Fruit fly (Drosophila melanogaster): ENCODE measurements around the gene ppk22.

Gene ppk22

DNA sequence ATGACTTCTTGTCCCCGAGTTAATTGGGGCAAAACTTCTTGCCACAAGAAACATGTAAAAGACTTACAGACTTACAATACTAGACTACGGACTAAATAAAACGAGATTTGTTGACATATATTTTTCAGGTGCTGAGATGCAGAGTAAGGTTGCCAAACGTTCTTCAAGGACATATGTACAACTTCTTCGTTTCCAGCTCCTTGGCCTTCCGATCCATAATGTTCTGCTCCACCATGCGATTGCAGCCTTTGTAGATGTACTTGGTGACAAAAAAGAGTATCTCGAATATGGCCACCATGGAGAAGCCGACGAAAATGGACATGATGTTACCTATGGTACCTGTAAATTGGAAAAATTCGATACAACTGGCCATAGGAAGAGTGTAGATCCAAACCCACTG is 2.1 kb downstream of the ppk22 start, which contains the start of gene CAH4:
TSS of gene CAH4 (minus strand) at position 101 of the 400 bp plus-strand sequence.
- TF ChIP-seq Myc (optimal IDR thresholded peaks at IDR 0.05) = no peak
- TF ChIP-seq insv (optimal IDR thresholded peaks at IDR 0.05) = no peak
- no peak for TF ChIP-seq Sin3A (optimal IDR thresholded peaks at IDR 0.05)
- no peak for TF ChIP-seq ttk (optimal IDR thresholded peaks at IDR 0.05)
- TF ChIP-seq h (optimal IDR thresholded peaks at IDR 0.05) = no peak
- TF ChIP-seq psq (optimal IDR thresholded peaks at IDR 0.05) = no peak

DNA sequence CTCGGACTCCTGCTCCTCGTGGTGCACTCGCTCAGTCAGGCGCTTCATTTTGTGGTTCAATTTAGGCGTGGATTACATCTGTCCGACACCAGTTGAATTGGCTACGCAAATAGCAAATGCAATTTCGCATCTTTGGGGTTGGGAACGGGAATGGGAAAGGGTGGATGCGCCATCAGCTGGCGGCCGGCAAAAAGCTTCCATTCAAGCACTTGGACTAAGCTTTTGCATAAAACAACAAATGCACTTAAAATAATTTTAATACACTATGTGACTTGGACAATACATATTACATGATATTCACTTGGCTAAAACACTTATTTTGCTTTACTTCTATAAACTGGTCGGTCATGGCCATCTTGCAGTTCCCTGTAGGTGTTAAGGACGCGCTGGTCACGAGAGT is 3.5 kb downstream of the ppk22 start, which contains the start of gene HDAC11:
TSS of gene HDAC11 (minus strand) at position 101 of the 400 bp plus-strand sequence.
- TF ChIP-seq psq (optimal IDR thresholded peaks at IDR 0.05) (no peak), insv (optimal IDR thresholded peaks at IDR 0.05) (no peak), h (optimal IDR thresholded peaks at IDR 0.05) (no peak), Sin3A (optimal IDR thresholded peaks at IDR 0.05) (no peak), ttk (optimal IDR thresholded peaks at IDR 0.05) (no peak), Myc (optimal IDR thresholded peaks at IDR 0.05) (no peak)

DNA sequence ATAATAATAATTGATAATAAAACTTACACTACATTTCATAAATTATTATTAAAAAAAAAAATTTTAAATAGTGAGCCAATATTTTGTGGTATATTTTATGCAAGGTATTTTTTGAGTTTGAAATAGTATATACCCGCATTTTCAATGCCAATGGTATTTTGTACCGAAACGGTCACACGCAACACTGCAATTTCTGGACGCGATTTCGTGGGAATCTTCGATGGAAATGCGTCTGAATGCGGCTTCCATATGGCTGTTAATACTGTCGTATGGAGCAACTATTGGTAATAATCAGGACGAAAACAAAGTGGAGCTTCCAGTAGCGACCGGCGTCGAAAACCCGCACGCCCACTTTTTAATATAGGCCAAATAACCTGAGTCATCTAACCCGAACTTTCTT is 8.2 kb downstream of the ppk22 start, which contains the start of gene Nct:
TSS of gene Nct (plus strand) at position 173 of the 400 bp plus-strand sequence.
- TF ChIP-seq Sin3A (optimal IDR thresholded peaks at IDR 0.05) (no peak), Myc (optimal IDR thresholded peaks at IDR 0.05) (no peak), h (optimal IDR thresholded peaks at IDR 0.05) (no peak), insv (optimal IDR thresholded peaks at IDR 0.05) (no peak), psq (optimal IDR thresholded peaks at IDR 0.05) (no peak), ttk (optimal IDR thresholded peaks at IDR 0.05) (no peak)

DNA sequence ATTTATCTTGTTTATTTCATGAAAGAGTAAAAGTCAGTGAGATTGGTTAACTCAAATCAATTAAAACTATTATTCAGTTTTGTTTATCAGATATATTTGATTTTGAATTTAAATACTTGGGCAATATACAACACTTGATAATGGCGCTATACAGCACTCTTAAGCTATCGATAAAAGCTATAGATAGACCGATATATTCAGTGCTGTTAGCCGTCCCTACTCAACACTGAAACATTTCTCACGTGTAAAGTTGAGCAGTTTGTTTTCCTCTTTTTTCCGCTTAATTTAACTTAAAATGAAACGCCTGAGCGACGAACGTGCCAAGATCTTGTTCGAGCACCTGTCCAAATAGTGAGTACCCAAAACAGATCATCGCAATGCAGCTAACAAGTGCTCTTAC is 9.2 kb downstream of the ppk22 start, which contains the start of gene CG7006:
TSS of gene CG7006 (plus strand) at position 208 of the 400 bp plus-strand sequence.
- TF ChIP-seq ttk (optimal IDR thresholded peaks at IDR 0.05) (no peak), insv (optimal IDR thresholded peaks at IDR 0.05) (no peak), Myc (optimal IDR thresholded peaks at IDR 0.05) (no peak)

DNA sequence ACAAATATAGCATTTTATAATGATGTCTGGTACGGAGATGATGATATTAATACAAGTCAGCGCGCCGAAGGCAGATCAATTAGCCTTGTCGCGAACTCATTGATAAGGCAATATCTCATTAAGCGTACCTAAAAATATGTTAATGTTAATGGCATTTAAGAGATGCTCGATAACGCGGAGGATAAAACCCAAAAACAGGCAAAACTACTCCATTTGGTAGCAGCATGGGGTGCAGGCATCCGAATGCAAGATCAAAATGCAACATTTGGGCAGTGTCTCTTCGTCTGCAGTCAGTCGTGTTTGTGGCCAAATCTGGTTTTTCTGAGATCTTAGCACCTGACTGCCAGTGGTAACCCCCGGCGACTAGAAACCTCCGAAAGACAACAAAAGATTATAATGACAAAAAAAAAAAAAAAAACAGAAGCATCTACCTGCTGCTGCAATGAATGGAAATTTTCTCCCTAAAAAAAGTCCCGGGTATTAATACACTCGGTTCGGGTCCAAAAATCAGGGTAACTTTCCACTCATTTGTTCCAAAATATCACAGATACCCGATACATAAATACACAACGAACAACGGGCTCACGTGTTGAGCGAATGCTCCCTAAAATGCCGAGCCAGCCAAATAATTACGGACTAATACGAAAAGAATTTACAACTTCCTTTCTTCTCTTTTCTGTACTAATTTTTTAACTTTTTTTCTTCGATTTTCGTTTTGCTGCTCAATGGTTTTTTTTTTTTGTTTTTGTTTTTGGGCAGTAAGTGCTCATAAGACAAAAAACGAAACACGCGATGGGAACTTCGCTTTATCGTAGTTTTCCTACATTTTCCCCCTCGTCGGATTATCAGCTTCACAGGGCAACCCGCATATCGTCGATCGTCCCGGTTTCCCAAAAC is 13.4 kb downstream of the ppk22 start:
- TF ChIP-seq Myc (optimal IDR thresholded peaks at IDR 0.05) = no peak
- no peak for TF ChIP-seq ttk (optimal IDR thresholded peaks at IDR 0.05)
- TF ChIP-seq Sin3A (optimal IDR thresholded peaks at IDR 0.05) = no peak
- no peak for TF ChIP-seq psq (optimal IDR thresholded peaks at IDR 0.05)

DNA sequence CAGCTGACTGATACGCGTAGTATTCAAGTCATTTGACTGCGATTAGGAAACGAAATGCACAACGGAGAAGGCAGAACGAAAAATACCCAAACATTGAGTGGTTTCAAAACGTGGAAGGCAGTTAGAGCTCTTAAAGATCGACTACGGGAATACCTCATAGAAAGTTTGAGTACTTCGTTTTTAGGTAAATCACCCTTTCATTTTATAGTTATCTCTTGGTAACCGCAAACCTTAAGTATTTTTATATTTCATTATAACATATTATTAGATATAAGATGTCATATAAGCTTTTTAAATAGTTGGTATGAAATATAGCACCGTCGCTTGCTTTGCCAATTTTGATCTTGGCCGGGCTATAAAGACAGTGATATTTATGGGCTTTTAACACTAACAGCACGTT is 14.5 kb downstream of the ppk22 start:
- TF ChIP-seq Myc (optimal IDR thresholded peaks at IDR 0.05) (no peak), Sin3A (optimal IDR thresholded peaks at IDR 0.05) (no peak), psq (optimal IDR thresholded peaks at IDR 0.05) (no peak), h (optimal IDR thresholded peaks at IDR 0.05) (no peak), insv (optimal IDR thresholded peaks at IDR 0.05) (no peak), ttk (optimal IDR thresholded peaks at IDR 0.05) (no peak)

DNA sequence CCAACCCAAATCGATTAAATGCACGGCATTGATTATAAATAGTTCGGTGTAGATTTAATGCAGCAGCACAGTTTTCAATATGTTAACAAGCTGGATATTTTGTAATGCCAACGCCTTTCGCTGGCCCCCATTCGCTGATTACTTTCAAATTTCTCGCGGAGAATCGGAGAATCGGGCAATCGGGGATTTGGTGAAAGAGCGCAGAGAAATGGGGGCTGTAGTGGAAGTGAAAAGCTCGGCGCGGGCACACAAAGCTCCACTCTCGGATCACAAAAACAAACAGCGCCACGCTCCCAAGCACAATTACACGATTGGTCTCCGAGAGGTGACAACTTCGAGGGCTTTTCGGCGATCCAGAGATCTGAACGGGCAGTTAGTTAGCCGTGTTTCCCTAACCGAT is 18.0 kb downstream of the ppk22 start, which contains the start of gene Esp:
TSS of gene Esp (plus strand) at position 301 of the 400 bp plus-strand sequence.
- no peak for TF ChIP-seq Myc (optimal IDR thresholded peaks at IDR 0.05)
- no peak for TF ChIP-seq ttk (optimal IDR thresholded peaks at IDR 0.05)
- TF ChIP-seq psq (optimal IDR thresholded peaks at IDR 0.05) = no peak
- TF ChIP-seq h (optimal IDR thresholded peaks at IDR 0.05) = no peak
- no peak for TF ChIP-seq Sin3A (optimal IDR thresholded peaks at IDR 0.05)
- TF ChIP-seq insv (optimal IDR thresholded peaks at IDR 0.05) = no peak

DNA sequence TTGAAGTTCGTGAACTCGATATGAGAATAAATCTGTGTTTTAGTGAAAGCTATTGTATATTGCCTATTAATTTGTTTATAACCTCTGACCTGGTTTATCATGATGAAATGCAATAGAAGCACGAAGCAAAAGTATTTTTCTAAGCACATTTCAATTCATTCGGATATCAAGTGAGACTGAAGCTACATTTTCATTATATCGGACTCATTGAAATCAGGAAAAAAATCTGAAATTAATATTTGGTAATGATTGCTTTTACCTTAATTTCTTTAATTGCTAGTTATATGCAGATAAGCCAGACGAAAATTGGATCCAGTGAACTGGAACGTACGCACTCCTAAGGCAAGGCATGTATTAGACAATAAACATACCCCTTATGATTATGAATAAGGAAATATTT is 18.5 kb downstream of the ppk22 start, which contains the start of gene CG33658:
TSS of gene CG33658 (minus strand) at position 101 of the 400 bp plus-strand sequence.
- TF ChIP-seq psq (optimal IDR thresholded peaks at IDR 0.05) (no peak), insv (optimal IDR thresholded peaks at IDR 0.05) (no peak), Myc (optimal IDR thresholded peaks at IDR 0.05) (no peak), ttk (optimal IDR thresholded peaks at IDR 0.05) (no peak), Sin3A (optimal IDR thresholded peaks at IDR 0.05) (no peak), h (optimal IDR thresholded peaks at IDR 0.05) (no peak)

DNA sequence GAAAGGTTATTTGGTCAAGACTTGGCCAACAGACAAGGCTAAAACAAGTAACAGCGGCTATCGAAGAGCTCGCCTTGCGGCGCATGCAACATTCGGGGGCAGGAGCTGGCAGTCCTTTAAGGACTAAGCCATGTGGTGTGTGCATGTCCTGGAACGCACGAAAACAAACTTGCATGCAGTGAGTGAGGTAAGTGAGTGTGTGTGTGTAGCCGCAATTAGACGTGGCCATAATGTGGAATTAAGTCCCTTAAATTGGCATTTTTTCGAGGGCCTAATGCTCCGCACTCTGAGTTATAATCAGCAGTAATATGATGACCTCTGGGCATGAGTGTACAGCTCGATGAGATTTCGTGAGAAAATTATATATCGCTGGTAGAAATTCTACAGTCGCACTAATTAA is 25.9 kb downstream of the ppk22 start, which contains the start of gene sosie:
TSS of gene sosie (plus strand) at position 301 of the 400 bp plus-strand sequence.
- TF ChIP-seq ttk (optimal IDR thresholded peaks at IDR 0.05) (no peak), Myc (optimal IDR thresholded peaks at IDR 0.05) (no peak), Sin3A (optimal IDR thresholded peaks at IDR 0.05) (no peak), psq (optimal IDR thresholded peaks at IDR 0.05) (no peak), insv (optimal IDR thresholded peaks at IDR 0.05) (no peak), h (optimal IDR thresholded peaks at IDR 0.05) (no peak)

DNA sequence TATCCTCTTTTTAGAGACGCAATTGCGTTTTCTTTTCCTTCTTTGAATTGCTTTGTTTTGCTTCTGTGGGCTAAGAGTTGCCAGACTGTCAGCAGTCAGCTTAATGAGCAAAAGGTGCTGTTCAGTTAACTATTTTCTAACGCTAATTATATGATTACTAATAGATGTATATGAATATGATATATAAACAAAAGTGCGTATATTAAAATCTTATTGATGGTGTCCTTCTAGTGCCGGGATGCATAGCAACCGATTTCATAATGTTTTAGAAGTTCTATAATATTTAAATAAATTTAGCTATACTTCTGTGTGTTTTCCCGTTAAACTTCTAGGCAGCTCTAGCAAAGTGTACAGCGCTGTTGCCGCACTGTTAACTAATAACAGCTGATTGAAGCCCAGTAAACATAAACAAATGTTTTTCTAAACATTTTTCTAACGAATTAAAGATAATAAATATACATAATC is 29.7 kb downstream of the ppk22 start, which contains the start of the genes Kaz and CG43273:
TSS of gene Kaz (minus strand) at position 73 of the 465 bp plus-strand sequence.
TSS of gene CG43273 (plus strand) at position 415 of the 465 bp plus-strand sequence.
- TF ChIP-seq insv (optimal IDR thresholded peaks at IDR 0.05) = no peak
- TF ChIP-seq h (optimal IDR thresholded peaks at IDR 0.05) = no peak
- no peak for TF ChIP-seq ttk (optimal IDR thresholded peaks at IDR 0.05)
- TF ChIP-seq psq (optimal IDR thresholded peaks at IDR 0.05) = no peak

DNA sequence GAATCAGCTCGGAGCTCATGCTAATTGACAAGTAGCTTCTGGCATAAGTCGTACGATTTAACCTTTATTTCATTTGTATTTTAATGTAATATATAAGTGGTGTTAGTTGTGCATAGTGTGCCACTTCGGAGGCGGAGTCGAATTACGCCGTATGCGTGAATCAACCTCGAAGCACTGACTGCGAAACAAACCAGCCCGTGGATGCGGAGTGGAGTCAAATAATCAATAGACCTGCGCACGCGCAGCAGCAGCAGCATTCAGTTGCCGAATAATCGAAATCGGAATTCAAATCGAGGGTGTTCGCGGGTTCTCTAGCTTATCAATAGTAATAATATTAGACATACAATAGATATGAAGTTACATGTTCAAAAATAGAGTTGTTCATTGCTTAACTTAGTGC is 31.4 kb downstream of the ppk22 start, which contains the start of gene RabX4:
TSS of gene RabX4 (minus strand) at position 176 of the 400 bp plus-strand sequence.
- TF ChIP-seq Sin3A (optimal IDR thresholded peaks at IDR 0.05) (no peak), Myc (optimal IDR thresholded peaks at IDR 0.05) (no peak), psq (optimal IDR thresholded peaks at IDR 0.05) (no peak), insv (optimal IDR thresholded peaks at IDR 0.05) (no peak), ttk (optimal IDR thresholded peaks at IDR 0.05) (no peak), h (optimal IDR thresholded peaks at IDR 0.05) (no peak)

DNA sequence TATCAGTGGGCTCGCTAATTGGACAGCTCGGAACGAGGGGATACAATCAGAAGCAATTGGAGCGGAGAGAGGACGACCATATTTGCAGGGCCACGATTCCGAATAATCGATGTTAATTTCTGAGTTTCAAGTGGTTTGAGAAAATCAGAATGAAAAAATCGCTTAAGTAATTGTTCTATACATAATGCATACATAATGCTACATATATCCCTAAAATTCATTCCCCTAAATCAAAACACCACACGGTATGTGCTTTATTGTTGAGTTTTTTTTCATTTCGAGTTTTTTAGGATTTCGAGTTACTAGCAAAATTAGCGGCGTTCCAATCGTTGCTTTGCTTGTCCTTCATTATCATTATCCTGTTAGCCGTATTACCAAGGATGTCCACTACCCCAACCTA is 34.1 kb downstream of the ppk22 start, which contains the start of gene niki:
TSS of gene niki (minus strand) at position 101 of the 400 bp plus-strand sequence.
- no peak for TF ChIP-seq psq (optimal IDR thresholded peaks at IDR 0.05)
- no peak for TF ChIP-seq Sin3A (optimal IDR thresholded peaks at IDR 0.05)
- TF ChIP-seq h (optimal IDR thresholded peaks at IDR 0.05) = no peak
- no peak for TF ChIP-seq ttk (optimal IDR thresholded peaks at IDR 0.05)
- no peak for TF ChIP-seq Myc (optimal IDR thresholded peaks at IDR 0.05)
- no peak for TF ChIP-seq insv (optimal IDR thresholded peaks at IDR 0.05)
